Worm (Caenorhabditis elegans): Measurements from ENCODE around the gene srh-257.

- TF ChIP-seq ama-1 (optimal IDR thresholded peaks at IDR 0.05): no peak
- TF ChIP-seq pes-1 (GFP tag; IDR thresholded peaks at IDR 0.05): no peak
- TF ChIP-seq sea-1 (GFP tag; conservative IDR thresholded peaks at IDR 0.05): no peak
- no peak for TF ChIP-seq tbx-37 (GFP tag; conservative IDR thresholded peaks at IDR 0.05)
- no peak for TF ChIP-seq B0310.2 (tag; optimal IDR thresholded peaks at IDR 0.05)
These were observed 35.4 kb downstream of the srh-257 start for ce11 chrV:15442384-15442783.

Data from whole organism, early embryonic.